Fruit fly (Drosophila melanogaster) whole organism, adult: ENCODE measurements around the gene CG31021.

Experiments used
- CG14711 ChIP-seq: fragments of 200-800 bp; sonication (Bioruptor generic); optimal IDR thresholded peaks from 2 replicates; lab custom pipeline; 2018; ENCODE audit warnings: missing biosample characterization, mild to moderate bottlenecking, missing genetic modification characterization, moderate library complexity
- CG1620 ChIP-seq: fragments of 200-800 bp; sonication (Bioruptor generic); optimal IDR thresholded peaks from 2 replicates; lab custom pipeline; 2016; ENCODE audit warnings: missing biosample characterization, missing genetic modification characterization
- CG33017 ChIP-seq: fragments of 200-800 bp; sonication (Bioruptor generic); optimal IDR thresholded peaks from 2 replicates; lab custom pipeline; 2018; ENCODE audit warnings: missing biosample characterization, mild to moderate bottlenecking, missing genetic modification characterization, moderate library complexity
- CG5204 ChIP-seq: fragments of 200-800 bp; sonication (Bioruptor generic); optimal IDR thresholded peaks from 2 replicates; lab custom pipeline; 2016; ENCODE audit warnings: missing biosample characterization, missing genetic modification characterization
- CG7045 ChIP-seq: fragments of 200-800 bp; sonication (Bioruptor generic); optimal IDR thresholded peaks from 2 replicates; lab custom pipeline; 2017; ENCODE audit warnings: missing biosample characterization, mild to moderate bottlenecking, missing genetic modification characterization
- CG7101 ChIP-seq: fragments of 200-800 bp; sonication (Bioruptor generic); optimal IDR thresholded peaks from 2 replicates; lab custom pipeline; 2018; ENCODE audit warnings: missing biosample characterization, mild to moderate bottlenecking, missing genetic modification characterization, moderate library complexity
- Clk ChIP-seq: fragments of 200-800 bp; sonication (Bioruptor generic); optimal IDR thresholded peaks from 2 replicates; lab custom pipeline; 2017; ENCODE audit warnings: missing biosample characterization, missing genetic modification characterization
- Hr96 ChIP-seq: fragments of 200-800 bp; sonication (Bioruptor generic); optimal IDR thresholded peaks from 2 replicates; lab custom pipeline; 2016; ENCODE audit warnings: missing biosample characterization, missing genetic modification characterization
- Mnt ChIP-seq: fragments of 200-800 bp; sonication (Bioruptor generic); optimal IDR thresholded peaks from 2 replicates; lab custom pipeline; 2016; ENCODE audit warnings: missing biosample characterization, mild to moderate bottlenecking, missing genetic modification characterization
- cnc ChIP-seq, 2 experiments: fragments of >200 bp; optimal IDR thresholded peaks; 2 replicates each; lab custom pipeline; 2017
- kay ChIP-seq: fragments of 200-800 bp; sonication (Bioruptor generic); peaks from one replicate; lab custom pipeline; 2016; ENCODE audit warnings: missing biosample characterization, missing genetic modification characterization, borderline replicate concordance
- ovo ChIP-seq: fragments of 200-800 bp; sonication (Bioruptor generic); optimal IDR thresholded peaks from 2 replicates; lab custom pipeline; 2016; ENCODE audit warnings: missing biosample characterization, missing genetic modification characterization
- pad ChIP-seq: fragments of 200-800 bp; sonication (Bioruptor generic); optimal IDR thresholded peaks from 3 replicates; lab custom pipeline; 2017; ENCODE audit warnings: missing biosample characterization, missing genetic modification characterization, mild to moderate bottlenecking, moderate library complexity, missing genetic modification reagents
- toe ChIP-seq: fragments of 200-800 bp; sonication (Bioruptor generic); optimal IDR thresholded peaks from 2 replicates; lab custom pipeline; 2016; ENCODE audit warnings: missing biosample characterization, missing genetic modification characterization

- TF ChIP-seq CG1620 (GFP tag; lab: Kevin White, UChicago) (no peak), toe (GFP tag; lab: Kevin White, UChicago) (no peak), CG14711 (no peak), kay (GFP tag; lab: Kevin White, UChicago) (no peak), Clk (no peak), CG33017 (tag; lab: Kevin White, UChicago) (no peak), CG7045 (GFP tag; lab: Kevin White, UChicago) (no peak), Hr96 (GFP tag; lab: Kevin White, UChicago) (no peak), pad (peak; percentile 58), cnc (optimal IDR thresholded peaks at IDR 0.05; lab: Kevin White, UChicago) (no peak), CG5204 (GFP tag; lab: Kevin White, UChicago) (no peak), Mnt (GFP tag; lab: Kevin White, UChicago) (no peak), ovo (GFP tag; lab: Kevin White, UChicago) (no peak), CG7101 (tag; lab: Kevin White, UChicago) (no peak)
Observed at dm6 chr3R:30616098-30616857, 14.3 kb downstream of the CG31021 start.
